Worm (Caenorhabditis elegans) whole organism, L4/young adult: ENCODE measurements around the gene dkf-2.

ENCODE experiments used
- W03F9.2 ChIP-seq: fragments of 150-350 bp; optimal IDR thresholded peaks from 2 replicates; lab custom pipeline; 2014; ENCODE audit warnings: missing biosample characterization, missing genetic modification characterization
- dao-5 ChIP-seq: sonication (generic microtip); optimal IDR thresholded peaks from 2 replicates; lab custom pipeline; 2016; ENCODE audit warnings: missing genotype, missing genetic modification characterization, moderate library complexity, missing compliant biosample characterization

DNA sequence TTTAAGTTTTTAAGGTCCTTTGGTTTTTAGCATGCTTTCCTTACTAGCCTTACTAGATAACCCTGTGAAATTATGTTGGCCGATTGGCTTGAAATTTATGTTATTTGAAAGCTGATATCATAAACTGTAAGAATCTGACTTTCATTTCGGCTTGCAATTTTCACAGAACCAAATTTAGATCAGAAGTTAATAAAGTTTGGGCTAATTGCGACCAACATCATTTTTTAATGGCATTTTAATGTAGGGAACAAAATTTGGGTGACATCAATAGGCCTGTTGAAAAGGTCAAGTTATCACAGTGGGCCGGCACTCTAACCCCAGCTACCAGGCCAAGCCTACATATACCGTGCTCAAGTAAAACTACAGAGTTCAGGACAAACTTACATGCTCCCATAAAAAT is 83.9 kb downstream of the dkf-2 start:
- TF ChIP-seq dao-5 (tag; lab: Kevin White, UChicago) = no peak
- no peak for TF ChIP-seq W03F9.2 (tag; lab: Kevin White, UChicago)
